Worm (Caenorhabditis elegans) whole organism, L3 larva: ENCODE measurements around the gene col-151.

Experiments used
- egl-27 ChIP-seq: sonication (generic microtip); optimal IDR thresholded peaks from 4 replicates; lab custom pipeline; 2017; ENCODE audit warnings: missing biosample characterization, missing genetic modification reagents, missing genetic modification characterization
- nfya-1 ChIP-seq: sonication (generic microtip); optimal IDR thresholded peaks from 2 replicates; lab custom pipeline; 2017; ENCODE audit warnings: missing genetic modification characterization, mild to moderate bottlenecking, missing compliant biosample characterization, antibody characterized with exemption, moderate library complexity; ENCODE audit not compliant: insufficient read depth
- nhr-28 ChIP-seq: fragments of 150-350 bp; optimal IDR thresholded peaks from 2 replicates; lab custom pipeline; 2014; ENCODE audit warnings: missing biosample characterization, missing genetic modification characterization
- pqm-1 ChIP-seq: fragments of 150-350 bp; optimal IDR thresholded peaks from 2 replicates; lab custom pipeline; 2017; ENCODE audit warnings: missing biosample characterization, missing genetic modification characterization, inconsistent platforms
- snpc-4 ChIP-seq: fragments of 150-350 bp; optimal IDR thresholded peaks from 2 replicates; lab custom pipeline; 2014; ENCODE audit warnings: missing biosample characterization, missing genetic modification characterization
- tbx-2 ChIP-seq: sonication (generic microtip); optimal IDR thresholded peaks from 2 replicates; lab custom pipeline; 2016; ENCODE audit warnings: mild to moderate bottlenecking, missing genetic modification characterization, missing compliant biosample characterization

DNA sequence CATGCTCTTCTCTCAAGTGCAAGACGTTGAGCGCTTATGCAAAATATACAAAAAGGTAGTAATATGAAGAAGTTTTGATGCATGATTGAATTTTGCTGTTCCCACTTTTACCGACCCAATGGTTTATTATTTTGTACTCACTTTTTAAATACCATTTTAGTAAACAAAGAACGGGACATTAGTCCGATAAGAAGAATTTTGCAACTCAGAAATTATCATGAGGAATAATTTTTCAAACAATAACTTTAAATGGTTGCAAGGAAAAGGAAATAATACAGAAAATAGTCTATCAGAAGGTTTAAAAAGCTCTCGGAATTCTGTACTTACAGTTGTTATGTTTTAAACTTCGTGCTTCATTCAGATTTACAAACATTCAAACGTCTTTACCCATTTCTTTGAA, 19.6 kb upstream of the col-151 start, which contains the start of gene F15H10.9:
- TF ChIP-seq tbx-2 (tag; lab: Kevin White, UChicago) = no peak
- TF ChIP-seq nfya-1 = no peak
- no peak for TF ChIP-seq egl-27 (tag; lab: Kevin White, UChicago)
- no peak for TF ChIP-seq pqm-1
- no peak for TF ChIP-seq snpc-4
- TF ChIP-seq nhr-28 (tag; lab: Kevin White, UChicago) = no peak
